Worm (Caenorhabditis elegans): ENCODE results near the gene F35C11.4.

- TF ChIP-seq ceh-30 (tag; optimal IDR thresholded peaks at IDR 0.05) (no peak), pha-4 (tag; optimal IDR thresholded peaks at IDR 0.05) (no peak), mec-3 (tag; optimal IDR thresholded peaks at IDR 0.05; ENCODE audit: borderline replicate concordance) (no peak), ama-1 (optimal IDR thresholded peaks at IDR 0.05) (no peak), ceh-31 (tag; optimal IDR thresholded peaks at IDR 0.05) (no peak), F13H6.1 (tag; optimal IDR thresholded peaks at IDR 0.05) (no peak), tbx-2 (tag; optimal IDR thresholded peaks at IDR 0.05) (no peak), pag-3 (tag; optimal IDR thresholded peaks at IDR 0.05; ENCODE audit: borderline replicate concordance) (no peak)
Measured at ce11 chrII:8253160-8253793, 4.5 kb downstream of the F35C11.4 start, which contains the start of gene F35C11.5.

Data from whole organism, late embryonic.